Worm (Caenorhabditis elegans) whole organism, mixed stage, embryonic: ENCODE measurements around the gene fbxa-105.
A peak's percentile ranks its signal among the peaks of the same experiment; 100 is the strongest.

ENCODE experiments used
- hlh-1 ChIP-seq: fragments of 150-350 bp; optimal IDR thresholded peaks from 2 replicates; lab custom pipeline; 2014; ENCODE audit warnings: missing biosample characterization, missing genetic modification reagents, missing genetic modification characterization
- mab-5 ChIP-seq: fragments of 150-350 bp; optimal IDR thresholded peaks from 2 replicates; lab custom pipeline; 2014; ENCODE audit warnings: missing biosample characterization, missing genetic modification characterization
- nhr-237 ChIP-seq: fragments of 150-350 bp; optimal IDR thresholded peaks from 2 replicates; lab custom pipeline; 2014; ENCODE audit warnings: missing biosample characterization, missing genetic modification characterization
- snpc-4 ChIP-seq: fragments of 150-350 bp; optimal IDR thresholded peaks from 2 replicates; lab custom pipeline; 2014; ENCODE audit warnings: missing biosample characterization, missing genetic modification characterization
- unc-39 ChIP-seq: fragments of 150-350 bp; optimal IDR thresholded peaks from 2 replicates; lab custom pipeline; 2014; ENCODE audit warnings: missing biosample characterization, missing genetic modification characterization
- unc-62 ChIP-seq: fragments of 150-350 bp; optimal IDR thresholded peaks from 2 replicates; lab custom pipeline; 2014; ENCODE audit warnings: missing biosample characterization, missing genetic modification reagents, missing genetic modification characterization
- zip-8 ChIP-seq: fragments of 150-350 bp; optimal IDR thresholded peaks from 2 replicates; lab custom pipeline; 2014; ENCODE audit warnings: missing biosample characterization, missing genetic modification characterization
- ztf-11 ChIP-seq: fragments of 150-350 bp; optimal IDR thresholded peaks from 2 replicates; lab custom pipeline; 2014; ENCODE audit warnings: missing biosample characterization, missing genetic modification characterization

DNA sequence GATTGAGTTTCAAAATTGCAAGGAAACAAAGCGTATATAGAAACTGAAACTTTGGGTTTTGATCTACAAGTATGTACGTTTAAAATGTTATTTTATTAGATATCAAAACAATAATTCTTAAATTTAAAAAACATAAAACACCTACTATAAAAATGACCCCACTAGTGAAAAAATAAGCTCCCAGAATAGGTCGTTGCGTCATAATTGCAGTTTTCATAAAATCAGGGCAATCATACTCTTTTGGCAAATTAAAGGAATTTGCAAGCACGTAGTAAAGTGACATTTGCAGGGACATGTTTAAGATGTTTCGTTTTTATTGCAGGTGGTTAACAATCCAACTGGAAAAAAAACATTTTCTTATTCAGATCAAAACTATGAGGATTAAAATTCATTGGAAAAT is 16.7 kb upstream of the fbxa-105 start, which contains the start of gene srt-6:
- TF ChIP-seq hlh-1 (tag; lab: Kevin White, UChicago) (no peak), snpc-4 (no peak), unc-62 (GFP tag; lab: Kevin White, UChicago) (no peak), unc-39 (tag; lab: Kevin White, UChicago) (no peak), ztf-11 (tag; lab: Kevin White, UChicago) (no peak), zip-8 (tag; lab: Kevin White, UChicago) (peak; percentile 91), mab-5 (no peak), nhr-237 (tag; lab: Kevin White, UChicago) (no peak)
